Worm (Caenorhabditis elegans) whole organism, late embryonic: ENCODE measurements around the gene F45D3.1.

ENCODE experiments used
- ama-1 ChIP-seq: fragments of 150-350 bp; optimal IDR thresholded peaks from 2 replicates; lab custom pipeline; 2014
- gmeb-2 ChIP-seq: sonication (generic microtip); optimal IDR thresholded peaks from 2 replicates; lab custom pipeline; 2016; ENCODE audit warnings: missing genetic modification characterization, inconsistent platforms, missing compliant biosample characterization
- lim-6 ChIP-seq: sonication (generic microtip); optimal IDR thresholded peaks from 2 replicates; lab custom pipeline; 2016; ENCODE audit warnings: missing genetic modification characterization, missing compliant biosample characterization
- unc-86 ChIP-seq: sonication (generic microtip); optimal IDR thresholded peaks from 2 replicates; lab custom pipeline; 2016; ENCODE audit warnings: missing genetic modification characterization, missing compliant biosample characterization

ce11 chrV:12517757-12518156 is 9.1 kb upstream of the F45D3.1 start:
- no peak for TF ChIP-seq lim-6
- no peak for TF ChIP-seq ama-1 (lab: Kevin White, UChicago)
- TF ChIP-seq unc-86, result no peak
- no peak for TF ChIP-seq gmeb-2
